Worm (Caenorhabditis elegans) whole organism, mixed stage, embryonic: Measurements from ENCODE around the gene nspf-2.

Source experiments
- bed-3 ChIP-seq: fragments of 200-800 bp; sonication (Bioruptor generic); optimal IDR thresholded peaks from 3 replicates; lab custom pipeline; 2018; ENCODE audit warnings: mild to moderate bottlenecking, missing genetic modification characterization, moderate library complexity, missing compliant biosample characterization
- ceh-83 ChIP-seq: fragments of 200-800 bp; sonication (Bioruptor generic); optimal IDR thresholded peaks from 2 replicates; lab custom pipeline; 2018; ENCODE audit warnings: mild to moderate bottlenecking, missing genetic modification characterization, missing compliant biosample characterization
- cnd-1 ChIP-seq: fragments of 200-800 bp; sonication (Bioruptor generic); optimal IDR thresholded peaks from 2 replicates; lab custom pipeline; 2018; ENCODE audit warnings: mild to moderate bottlenecking, missing genetic modification characterization, missing compliant biosample characterization
- elt-1 ChIP-seq: sonication (generic microtip); optimal IDR thresholded peaks from 2 replicates; lab custom pipeline; 2017; ENCODE audit warnings: missing genetic modification characterization, mild to moderate bottlenecking, missing compliant biosample characterization, antibody characterized with exemption, moderate library complexity, borderline replicate concordance; ENCODE audit not compliant: insufficient read depth
- elt-3 ChIP-seq: fragments of 150-350 bp; optimal IDR thresholded peaks from 2 replicates; lab custom pipeline; 2014; ENCODE audit warnings: missing biosample characterization, missing genetic modification characterization
- mep-1 ChIP-seq: fragments of 150-350 bp; optimal IDR thresholded peaks from 2 replicates; lab custom pipeline; 2017; ENCODE audit warnings: missing biosample characterization, missing genetic modification reagents, missing genetic modification characterization, inconsistent platforms
- nhr-2 ChIP-seq: fragments of 150-350 bp; optimal IDR thresholded peaks from 2 replicates; lab custom pipeline; 2014; ENCODE audit warnings: missing biosample characterization, missing genetic modification characterization
- nhr-237 ChIP-seq: fragments of 150-350 bp; optimal IDR thresholded peaks from 2 replicates; lab custom pipeline; 2014; ENCODE audit warnings: missing biosample characterization, missing genetic modification characterization
- nhr-28 ChIP-seq: fragments of 150-350 bp; optimal IDR thresholded peaks from 2 replicates; lab custom pipeline; 2014; ENCODE audit warnings: missing biosample characterization, missing genetic modification characterization
- snpc-4 ChIP-seq: fragments of 150-350 bp; optimal IDR thresholded peaks from 2 replicates; lab custom pipeline; 2014; ENCODE audit warnings: missing biosample characterization, missing genetic modification characterization
- sptf-1 ChIP-seq: sonication (generic microtip); optimal IDR thresholded peaks from 2 replicates; lab custom pipeline; 2017; ENCODE audit warnings: mild to moderate bottlenecking, missing genetic modification characterization, moderate library complexity, missing compliant biosample characterization
- tbx-8 ChIP-seq: fragments of 200-800 bp; sonication (Bioruptor generic); optimal IDR thresholded peaks from 2 replicates; lab custom pipeline; 2018; ENCODE audit warnings: mild to moderate bottlenecking, missing genetic modification characterization, moderate library complexity, missing compliant biosample characterization
- unc-62 ChIP-seq: fragments of 150-350 bp; optimal IDR thresholded peaks from 2 replicates; lab custom pipeline; 2014; ENCODE audit warnings: missing biosample characterization, missing genetic modification reagents, missing genetic modification characterization
- zip-8 ChIP-seq: fragments of 150-350 bp; optimal IDR thresholded peaks from 2 replicates; lab custom pipeline; 2014; ENCODE audit warnings: missing biosample characterization, missing genetic modification characterization

DNA sequence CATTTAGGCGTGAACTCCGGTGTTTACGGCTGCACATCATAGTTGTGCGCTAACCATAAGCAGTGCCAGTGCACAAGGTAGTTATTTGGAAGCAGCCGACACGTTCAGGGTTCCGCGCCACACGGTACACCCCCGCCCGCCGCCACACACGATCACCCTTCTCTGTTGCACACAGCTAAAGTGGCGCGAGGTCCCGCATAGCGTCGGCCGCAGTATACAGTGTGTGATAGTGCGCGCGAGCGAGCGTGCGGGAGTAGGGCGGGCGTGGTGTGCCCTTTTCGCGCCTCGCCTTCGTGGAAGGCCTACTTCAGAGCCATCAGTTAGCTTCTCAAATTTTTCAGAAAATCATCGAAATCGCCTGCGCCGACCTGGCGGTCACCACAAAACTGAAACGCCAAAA, 48.2 kb downstream of the nspf-2 start:
- TF ChIP-seq elt-3 (tag; lab: Kevin White, UChicago) (no peak), unc-62 (GFP tag; lab: Kevin White, UChicago) (no peak), tbx-8 (GFP tag; lab: Kevin White, UChicago) (no peak), bed-3 (GFP tag; lab: Kevin White, UChicago) (no peak), nhr-28 (tag; lab: Kevin White, UChicago) (no peak), mep-1 (tag; lab: Kevin White, UChicago) (no peak), elt-1 (tag; lab: Kevin White, UChicago) (no peak), cnd-1 (tag; lab: Kevin White, UChicago) (no peak), nhr-237 (tag; lab: Kevin White, UChicago) (no peak), snpc-4 (tag; lab: Kevin White, UChicago) (no peak), ceh-83 (no peak), sptf-1 (tag; lab: Kevin White, UChicago) (no peak), zip-8 (tag; lab: Kevin White, UChicago) (no peak), nhr-2 (tag; lab: Kevin White, UChicago) (no peak)
